Fruit fly (Drosophila melanogaster): ENCODE results near the gene jim.

- TF ChIP-seq Snoo (tag; optimal IDR thresholded peaks at IDR 0.05) (no peak), D1 (tag; optimal IDR thresholded peaks at IDR 0.05) (no peak), CG8301 (tag; optimal IDR thresholded peaks at IDR 0.05) (no peak), Pif1B (GFP tag; optimal IDR thresholded peaks at IDR 0.05) (no peak)
Observed at dm6 chr3L:22883649-22884048, 48.7 kb upstream of the jim start.
